Worm (Caenorhabditis elegans) whole organism, early embryonic: Measurements from ENCODE around the gene exos-4.1.

ENCODE experiments used
- B0310.2 ChIP-seq: sonication (generic microtip); optimal IDR thresholded peaks from 2 replicates; lab custom pipeline; 2016; ENCODE audit warnings: mild to moderate bottlenecking, missing genetic modification characterization, missing compliant biosample characterization
- ama-1 ChIP-seq: fragments of 150-350 bp; optimal IDR thresholded peaks from 2 replicates; lab custom pipeline; 2014
- ceh-13 ChIP-seq: fragments of 200-800 bp; sonication (Bioruptor generic); optimal IDR thresholded peaks from 2 replicates; lab custom pipeline; 2018; ENCODE audit warnings: mild to moderate bottlenecking, missing genetic modification characterization, missing compliant biosample characterization
- ceh-36 ChIP-seq: sonication (generic microtip); optimal IDR thresholded peaks from 2 replicates; lab custom pipeline; 2016; ENCODE audit warnings: missing genetic modification characterization, inconsistent platforms, missing compliant biosample characterization
- flt-1 ChIP-seq: fragments of 200-800 bp; sonication (Bioruptor generic); IDR thresholded peaks from 2 replicates; pipeline ENCODE4 v1.3.6; 2022; ENCODE audit warnings: missing genetic modification characterization, missing compliant biosample characterization
- hmbx-1 ChIP-seq: sonication (generic microtip); optimal IDR thresholded peaks from 2 replicates; lab custom pipeline; 2016; ENCODE audit warnings: mild to moderate bottlenecking, missing genetic modification characterization, missing compliant biosample characterization
- hnd-1 ChIP-seq: sonication (generic microtip); optimal IDR thresholded peaks from 2 replicates; lab custom pipeline; 2016; ENCODE audit warnings: missing genetic modification characterization, missing compliant biosample characterization
- pes-1 ChIP-seq: fragments of 200-800 bp; sonication (Bioruptor generic); IDR thresholded peaks from 2 replicates; pipeline ENCODE4 v1.3.6; 2022; ENCODE audit warnings: missing genetic modification reagents, missing genetic modification characterization, missing compliant biosample characterization
- scrt-1 ChIP-seq: fragments of 200-800 bp; sonication (Bioruptor generic); IDR thresholded peaks from 2 replicates; pipeline ENCODE4 v1.3.6; 2022; ENCODE audit warnings: missing genetic modification characterization, missing compliant biosample characterization
- sea-1 ChIP-seq: fragments of 200-800 bp; sonication (Bioruptor generic); conservative IDR thresholded peaks from 2 replicates; pipeline ENCODE4 v1.3.6; 2022; ENCODE audit warnings: missing genetic modification characterization, missing compliant biosample characterization
- tbx-11 ChIP-seq: fragments of 200-800 bp; sonication (Bioruptor generic); IDR thresholded peaks from 2 replicates; pipeline ENCODE4 v1.3.6; 2022; ENCODE audit warnings: missing genetic modification characterization, missing compliant biosample characterization

DNA sequence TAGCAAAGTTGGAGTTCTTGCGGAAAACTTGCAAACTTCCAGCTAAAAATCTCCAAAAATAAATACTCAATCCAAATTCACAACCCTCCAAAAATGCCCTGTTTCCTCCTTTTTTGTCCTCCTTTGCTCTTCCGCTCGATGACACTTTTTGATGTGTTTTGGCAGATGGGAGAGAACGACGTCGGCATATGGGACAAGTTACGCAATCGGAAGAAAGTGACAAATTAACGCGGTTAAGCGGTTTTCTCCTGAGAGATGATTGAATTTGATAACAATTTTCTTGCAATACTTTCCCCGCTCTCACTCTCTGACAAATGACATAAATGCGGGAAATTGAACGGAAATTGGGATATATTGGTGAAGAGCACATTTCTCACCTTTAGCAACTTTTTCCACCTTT lies 17.9 kb downstream of the exos-4.1 start:
- TF ChIP-seq ama-1 (lab: Kevin White, UChicago) (no peak), hmbx-1 (no peak), ceh-13 (GFP tag; lab: Kevin White, UChicago) (no peak), scrt-1 (no peak), ceh-36 (tag; lab: Kevin White, UChicago) (no peak), pes-1 (no peak), tbx-11 (no peak), B0310.2 (tag; lab: Kevin White, UChicago) (no peak), flt-1 (GFP tag; lab: Robert Waterston, UW) (no peak), hnd-1 (no peak), sea-1 (no peak)
